Worm (Caenorhabditis elegans): Measurements from ENCODE around the gene rpia-1.

Gene rpia-1

ce11 chrIII:7122860-7123259, at the start of gene rpia-1, which contains the start of gene B0280.9:
rpia-1 (plus strand) TSS chrIII:7123128.
B0280.9 (minus strand) TSS chrIII:7122895.
- TF ChIP-seq flt-1 (GFP tag; IDR thresholded peaks at IDR 0.05) (no peak), med-1 (GFP tag; optimal IDR thresholded peaks at IDR 0.05; ENCODE audit: insufficient read depth) (no peak), klf-2 (GFP tag; conservative IDR thresholded peaks at IDR 0.05) (no peak)

DNA sequence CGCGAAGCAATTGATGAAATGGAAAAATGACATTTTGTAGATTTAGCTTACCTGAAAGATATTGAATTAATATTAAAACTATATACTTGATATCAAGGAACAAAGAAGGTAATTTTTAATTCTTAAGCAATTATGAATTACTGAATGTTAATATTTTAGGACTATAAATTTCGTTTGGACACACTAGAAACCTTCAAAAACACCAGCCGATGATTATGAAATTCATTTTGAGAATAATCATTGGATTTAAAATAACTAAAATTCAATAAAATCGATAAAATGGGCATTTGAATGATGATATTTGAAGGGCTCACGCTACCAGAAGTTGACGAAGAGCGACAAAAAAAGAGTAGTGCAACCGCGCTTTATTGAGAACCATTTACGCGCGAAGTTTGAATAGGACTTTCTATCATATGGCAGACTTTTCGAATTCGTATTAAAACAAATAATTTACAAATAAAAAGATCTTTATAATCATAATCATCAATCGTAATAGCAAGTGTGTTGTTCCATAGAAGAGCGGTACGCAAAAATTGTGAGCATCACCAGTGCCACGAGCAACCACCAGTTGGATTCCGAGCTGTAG, 49.0 kb upstream of the rpia-1 start, which contains the start of gene ZK418.5:
Gene ZK418.5, minus strand, starts transcription at position 51 of the 586 bp plus-strand sequence.
- TF ChIP-seq cog-1 (tag; optimal IDR thresholded peaks at IDR 0.05): no peak
- no peak for TF ChIP-seq flt-1 (GFP tag; IDR thresholded peaks at IDR 0.05)
- no peak for TF ChIP-seq klf-2 (GFP tag; conservative IDR thresholded peaks at IDR 0.05)
- no peak for TF ChIP-seq T22C8.4 (GFP tag; IDR thresholded peaks at IDR 0.05)
- no peak for TF ChIP-seq ztf-23 (GFP tag; IDR thresholded peaks at IDR 0.05)
- no peak for TF ChIP-seq ref-1 (GFP tag; conservative IDR thresholded peaks at IDR 0.05)

- TF ChIP-seq ztf-23 (GFP tag; IDR thresholded peaks at IDR 0.05) (no peak), flt-1 (GFP tag; IDR thresholded peaks at IDR 0.05) (no peak), med-1 (GFP tag; optimal IDR thresholded peaks at IDR 0.05; ENCODE audit: insufficient read depth) (no peak), T22C8.4 (GFP tag; IDR thresholded peaks at IDR 0.05) (no peak)
These were observed 46.5 kb upstream of the rpia-1 start, which contains the start of gene ZK418.13 for ce11 chrIII:7076386-7076785. ZK418.13 (minus strand) TSS chrIII:7076486.

ce11 chrIII:7078737-7079136, 44.2 kb upstream of the rpia-1 start, which contains the start of gene ZK418.6:
ZK418.6 (minus strand) TSS chrIII:7078837.
- no peak for TF ChIP-seq tab-1 (GFP tag; IDR thresholded peaks at IDR 0.05)
- no peak for TF ChIP-seq ztf-29 (GFP tag; IDR thresholded peaks at IDR 0.05)
- no peak for TF ChIP-seq T22C8.4 (GFP tag; IDR thresholded peaks at IDR 0.05)
- no peak for TF ChIP-seq klf-2 (GFP tag; conservative IDR thresholded peaks at IDR 0.05)
- TF ChIP-seq ref-1 (GFP tag; conservative IDR thresholded peaks at IDR 0.05): no peak
- no peak for TF ChIP-seq med-1 (GFP tag; optimal IDR thresholded peaks at IDR 0.05; ENCODE audit: insufficient read depth)
- TF ChIP-seq cog-1 (tag; optimal IDR thresholded peaks at IDR 0.05): no peak
- TF ChIP-seq flt-1 (GFP tag; IDR thresholded peaks at IDR 0.05): no peak
- TF ChIP-seq ztf-23 (GFP tag; IDR thresholded peaks at IDR 0.05): no peak

DNA sequence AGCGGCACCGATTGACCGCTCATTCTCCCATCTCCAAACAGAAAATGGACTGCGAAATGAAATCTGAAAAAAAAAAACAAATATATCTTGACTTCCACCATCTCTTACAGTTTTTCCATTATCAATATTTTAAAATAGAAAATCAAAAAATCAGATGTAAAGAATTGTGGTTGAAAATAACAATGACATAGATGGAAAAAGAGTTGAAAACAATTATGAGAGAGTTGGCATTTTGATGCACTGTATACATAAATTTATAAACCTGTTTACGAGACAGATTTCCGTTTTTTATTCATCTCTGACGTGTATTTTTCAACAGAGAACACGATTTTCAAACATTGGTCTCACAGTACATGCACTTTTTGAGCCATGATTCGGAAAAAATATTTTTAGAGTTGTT, 42.2 kb upstream of the rpia-1 start, which contains the start of gene ZK418.7:
Gene ZK418.7, minus strand, starts transcription at position 101 of the 400 bp plus-strand sequence.
- no peak for TF ChIP-seq ztf-29 (GFP tag; IDR thresholded peaks at IDR 0.05)
- no peak for TF ChIP-seq klf-2 (GFP tag; conservative IDR thresholded peaks at IDR 0.05)
- TF ChIP-seq tab-1 (GFP tag; IDR thresholded peaks at IDR 0.05): no peak
- no peak for TF ChIP-seq T22C8.4 (GFP tag; IDR thresholded peaks at IDR 0.05)
- TF ChIP-seq flt-1 (GFP tag; IDR thresholded peaks at IDR 0.05): no peak
- no peak for TF ChIP-seq ref-1 (GFP tag; conservative IDR thresholded peaks at IDR 0.05)
- no peak for TF ChIP-seq ztf-23 (GFP tag; IDR thresholded peaks at IDR 0.05)
- TF ChIP-seq med-1 (GFP tag; optimal IDR thresholded peaks at IDR 0.05; ENCODE audit: insufficient read depth): no peak
- no peak for TF ChIP-seq cog-1 (tag; optimal IDR thresholded peaks at IDR 0.05)

ce11 chrIII:7081488-7081887, 41.4 kb upstream of the rpia-1 start:
- TF ChIP-seq tab-1 (GFP tag; IDR thresholded peaks at IDR 0.05): no peak
- no peak for TF ChIP-seq klf-2 (GFP tag; conservative IDR thresholded peaks at IDR 0.05)
- TF ChIP-seq ztf-29 (GFP tag; IDR thresholded peaks at IDR 0.05): no peak
- no peak for TF ChIP-seq ztf-23 (GFP tag; IDR thresholded peaks at IDR 0.05)

DNA sequence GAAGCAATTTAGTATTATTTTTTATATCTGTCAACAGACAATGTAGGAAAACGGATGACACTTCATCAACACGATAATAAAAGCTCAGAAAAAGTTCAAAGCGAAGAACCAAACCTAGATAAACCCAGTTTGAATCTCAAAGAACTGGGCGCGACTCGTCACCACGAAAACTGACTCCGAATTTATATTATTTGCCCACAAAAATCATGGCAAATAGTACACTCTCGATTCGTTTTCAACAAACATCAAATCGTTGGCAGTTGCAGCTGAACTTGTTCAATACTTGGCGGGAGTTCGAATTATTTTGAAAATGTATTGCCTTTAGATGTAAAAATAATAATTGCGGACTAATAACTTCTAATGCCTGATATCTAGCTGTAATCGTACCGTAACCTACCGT, 39.8 kb upstream of the rpia-1 start:
- TF ChIP-seq tab-1 (GFP tag; IDR thresholded peaks at IDR 0.05) (no peak), ztf-23 (GFP tag; IDR thresholded peaks at IDR 0.05) (no peak), med-1 (GFP tag; optimal IDR thresholded peaks at IDR 0.05; ENCODE audit: insufficient read depth) (no peak), ztf-29 (GFP tag; IDR thresholded peaks at IDR 0.05) (no peak), cog-1 (tag; optimal IDR thresholded peaks at IDR 0.05) (no peak), T22C8.4 (GFP tag; IDR thresholded peaks at IDR 0.05) (no peak), ref-1 (GFP tag; conservative IDR thresholded peaks at IDR 0.05) (no peak), flt-1 (GFP tag; IDR thresholded peaks at IDR 0.05) (no peak), klf-2 (GFP tag; conservative IDR thresholded peaks at IDR 0.05) (no peak)

ce11 chrIII:7084908-7085307, 38.0 kb upstream of the rpia-1 start, which contains the start of gene tofu-7:
tofu-7 (minus strand) TSS chrIII:7085018.
- TF ChIP-seq med-1 (GFP tag; optimal IDR thresholded peaks at IDR 0.05; ENCODE audit: insufficient read depth): no peak
- no peak for TF ChIP-seq tab-1 (GFP tag; IDR thresholded peaks at IDR 0.05)

DNA sequence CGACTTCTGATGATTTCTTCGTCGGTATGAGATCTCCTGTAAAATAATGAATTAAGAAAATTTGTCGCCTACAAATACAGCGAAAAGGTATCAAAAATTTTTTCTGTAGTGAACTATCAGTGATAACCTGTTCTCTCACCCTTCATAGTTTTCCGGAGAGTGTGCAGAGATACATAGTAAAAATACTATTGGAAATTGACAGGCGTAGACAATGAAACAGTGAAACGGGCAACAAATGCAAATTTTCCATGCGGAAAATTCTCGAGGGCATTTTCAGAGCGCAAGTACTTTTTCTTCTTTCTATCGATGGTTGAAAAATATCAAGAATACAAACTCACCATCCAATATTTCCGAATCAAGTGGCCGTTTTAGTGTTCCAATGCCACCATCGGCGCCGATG, 35.7 kb upstream of the rpia-1 start:
- TF ChIP-seq tab-1 (GFP tag; IDR thresholded peaks at IDR 0.05): no peak
- no peak for TF ChIP-seq ztf-29 (GFP tag; IDR thresholded peaks at IDR 0.05)
- no peak for TF ChIP-seq ref-1 (GFP tag; conservative IDR thresholded peaks at IDR 0.05)
- TF ChIP-seq klf-2 (GFP tag; conservative IDR thresholded peaks at IDR 0.05): no peak
- TF ChIP-seq ztf-23 (GFP tag; IDR thresholded peaks at IDR 0.05): no peak
- no peak for TF ChIP-seq med-1 (GFP tag; optimal IDR thresholded peaks at IDR 0.05; ENCODE audit: insufficient read depth)
- no peak for TF ChIP-seq T22C8.4 (GFP tag; IDR thresholded peaks at IDR 0.05)
- TF ChIP-seq flt-1 (GFP tag; IDR thresholded peaks at IDR 0.05): no peak
- TF ChIP-seq cog-1 (tag; optimal IDR thresholded peaks at IDR 0.05): no peak

DNA sequence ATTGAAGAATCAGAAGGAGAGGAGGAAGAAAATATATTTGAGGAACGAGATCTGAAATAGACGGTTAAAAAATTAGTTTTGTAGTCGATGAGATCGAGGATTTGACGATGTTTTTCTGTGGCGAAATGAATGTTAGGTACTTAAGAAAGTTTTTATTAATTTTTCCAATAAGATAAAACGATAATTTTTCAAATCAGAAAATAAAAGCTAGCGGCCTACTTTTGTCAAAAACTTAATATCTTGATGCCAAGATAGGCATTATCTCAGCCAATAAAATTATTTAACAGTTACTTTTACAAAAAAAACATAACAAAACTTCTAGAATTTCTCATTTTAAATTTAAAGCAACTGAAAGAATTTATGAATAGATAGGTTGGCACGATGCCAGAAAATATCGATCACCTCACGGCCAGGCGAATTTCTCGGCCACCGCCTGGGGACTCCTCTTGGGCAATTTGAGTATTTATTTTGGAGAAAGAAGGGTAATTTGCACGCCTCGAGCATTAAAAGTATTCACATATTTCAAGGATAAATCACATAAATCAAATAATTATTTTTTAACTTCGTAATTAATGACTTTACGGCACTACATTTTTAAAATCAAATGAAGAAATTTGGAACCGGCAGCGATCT, 35.1 kb upstream of the rpia-1 start, which contains the start of gene fubl-2:
Gene fubl-2, minus strand, starts transcription at position 51 of the 633 bp plus-strand sequence.
- TF ChIP-seq ztf-23 (GFP tag; IDR thresholded peaks at IDR 0.05): 0 out of 2 replicates have a peak, but pooled peaks have one; percentile 27
- TF ChIP-seq flt-1 (GFP tag; IDR thresholded peaks at IDR 0.05): no peak
- no peak; the same call in 1 of the 2 replicates for TF ChIP-seq T22C8.4 (GFP tag; IDR thresholded peaks at IDR 0.05)
- no peak for TF ChIP-seq ref-1 (GFP tag; conservative IDR thresholded peaks at IDR 0.05)

All from whole organism, midembryonic.